Fruit fly (Drosophila melanogaster) whole organism, pupa: ENCODE results near the gene CG32568.

Source experiments
- CG10348 ChIP-seq: fragments of 200-800 bp; sonication (Bioruptor generic); IDR thresholded peaks from 2 replicates; pipeline ENCODE4 v1.3.6; 2022; ENCODE audit warnings: missing biosample characterization, missing genetic modification characterization
- CG12605 ChIP-seq: fragments of 200-800 bp; sonication (Bioruptor generic); IDR thresholded peaks from 2 replicates; pipeline ENCODE4 v1.3.6; 2022; ENCODE audit warnings: missing biosample characterization, missing genetic modification characterization
- CG13204 ChIP-seq: fragments of 200-800 bp; sonication (Bioruptor generic); optimal IDR thresholded peaks from 2 replicates; lab custom pipeline; 2018; ENCODE audit warnings: missing biosample characterization, mild to moderate bottlenecking, missing genetic modification characterization, moderate library complexity
- CG14655 ChIP-seq: fragments of 200-800 bp; sonication (Bioruptor generic); optimal IDR thresholded peaks from 3 replicates; lab custom pipeline; 2017; ENCODE audit warnings: mild to moderate bottlenecking, missing biosample characterization, missing genetic modification reagents, missing genetic modification characterization
- CG15710 ChIP-seq: fragments of 200-800 bp; sonication (Bioruptor generic); optimal IDR thresholded peaks from 2 replicates; lab custom pipeline; 2018; ENCODE audit warnings: missing biosample characterization, mild to moderate bottlenecking, missing genetic modification characterization, moderate library complexity
- CG17806 ChIP-seq: fragments of 200-800 bp; sonication (Bioruptor generic); optimal IDR thresholded peaks from 2 replicates; lab custom pipeline; 2018; ENCODE audit warnings: missing biosample characterization, mild to moderate bottlenecking, missing genetic modification characterization, moderate library complexity
- CG32121 ChIP-seq: fragments of 200-800 bp; sonication (Bioruptor generic); IDR thresholded peaks from 2 replicates; pipeline ENCODE4 v1.3.6; 2022; ENCODE audit warnings: missing biosample characterization, missing genetic modification characterization
- CG34367 ChIP-seq: fragments of 200-800 bp; sonication (Bioruptor generic); optimal IDR thresholded peaks from 2 replicates; lab custom pipeline; 2018; ENCODE audit warnings: missing biosample characterization, mild to moderate bottlenecking, missing genetic modification characterization
- CG4496 ChIP-seq: fragments of 200-800 bp; sonication (Bioruptor generic); IDR thresholded peaks from 3 replicates; pipeline ENCODE4 v1.3.6; 2022; ENCODE audit warnings: missing biosample characterization, missing genetic modification characterization
- CG8159 ChIP-seq: fragments of 200-800 bp; sonication (Bioruptor generic); optimal IDR thresholded peaks from 3 replicates; lab custom pipeline; 2018; ENCODE audit warnings: missing biosample characterization, mild to moderate bottlenecking, missing genetic modification characterization, moderate library complexity
- CG8301 ChIP-seq: fragments of 200-800 bp; sonication (Bioruptor generic); optimal IDR thresholded peaks from 2 replicates; lab custom pipeline; 2018; ENCODE audit warnings: missing biosample characterization, mild to moderate bottlenecking, missing genetic modification characterization
- CG9948 ChIP-seq: fragments of 200-800 bp; sonication (Bioruptor generic); optimal IDR thresholded peaks from 2 replicates; lab custom pipeline; 2018; ENCODE audit warnings: missing biosample characterization, mild to moderate bottlenecking, missing genetic modification characterization, moderate library complexity
- D1 ChIP-seq: fragments of 200-800 bp; sonication (Bioruptor generic); optimal IDR thresholded peaks from 2 replicates; lab custom pipeline; 2018; ENCODE audit warnings: missing biosample characterization, mild to moderate bottlenecking, missing genetic modification characterization, moderate library complexity
- EcR ChIP-seq: fragments of 200-800 bp; sonication (Bioruptor generic); optimal IDR thresholded peaks from 3 replicates; lab custom pipeline; 2019; ENCODE audit warnings: missing biosample characterization, missing genetic modification characterization, mild to moderate bottlenecking, moderate library complexity, missing genetic modification reagents
- Ets98B ChIP-seq: fragments of 200-800 bp; sonication (Bioruptor generic); IDR thresholded peaks from 2 replicates; pipeline ENCODE4 v1.3.6; 2022; ENCODE audit warnings: missing biosample characterization, missing genetic modification characterization
- Pif1A ChIP-seq: fragments of 200-800 bp; sonication (Bioruptor generic); optimal IDR thresholded peaks from 3 replicates; lab custom pipeline; 2016; ENCODE audit warnings: missing biosample characterization, missing genetic modification characterization
- Pif1B ChIP-seq: fragments of 200-800 bp; sonication (Bioruptor generic); optimal IDR thresholded peaks from 3 replicates; lab custom pipeline; 2016; ENCODE audit warnings: missing biosample characterization, missing genetic modification characterization
- Snoo ChIP-seq: fragments of 200-800 bp; sonication (Bioruptor generic); optimal IDR thresholded peaks from 3 replicates; lab custom pipeline; 2017; ENCODE audit warnings: missing biosample characterization, mild to moderate bottlenecking, missing genetic modification characterization, inconsistent platforms
- fd96Ca ChIP-seq: fragments of 200-800 bp; sonication (Bioruptor generic); IDR thresholded peaks from 3 replicates; pipeline ENCODE4 v1.3.6; 2022; ENCODE audit warnings: missing biosample characterization, missing genetic modification characterization
- gl ChIP-seq: fragments of 200-800 bp; sonication (Bioruptor generic); optimal IDR thresholded peaks from 2 replicates; lab custom pipeline; 2018; ENCODE audit warnings: missing biosample characterization, mild to moderate bottlenecking, missing genetic modification characterization
- rn ChIP-seq: fragments of 200-800 bp; sonication (Bioruptor generic); IDR thresholded peaks from 2 replicates; pipeline ENCODE4 v1.3.6; 2022; ENCODE audit warnings: missing biosample characterization, missing genetic modification characterization

CG32568 gene

DNA sequence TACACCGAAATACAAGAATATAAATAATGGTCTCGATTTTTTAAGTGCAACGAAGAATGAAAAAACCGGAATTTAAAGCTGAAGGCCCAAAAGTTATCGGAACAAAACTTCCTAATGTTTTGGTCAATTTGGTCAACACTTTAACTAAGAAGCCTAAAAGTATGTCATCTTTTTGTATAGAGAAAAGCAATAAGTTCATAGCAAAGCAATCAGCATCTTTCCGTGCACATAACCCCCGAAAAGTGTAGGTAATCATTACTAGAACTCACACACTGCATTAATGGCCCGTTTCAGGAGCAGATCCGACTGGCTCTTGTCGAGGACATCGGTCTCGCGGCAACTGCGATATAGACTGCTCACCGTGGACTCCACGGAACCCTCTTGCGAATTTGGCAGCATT lies 3.6 kb downstream of the CG32568 start:
- TF ChIP-seq CG12605 = no peak
- TF ChIP-seq gl (tag; lab: Kevin White, UChicago) = no peak
- TF ChIP-seq D1 (tag; lab: Kevin White, UChicago) = no peak
- TF ChIP-seq CG4496 (GFP tag; lab: Robert Waterston, UW) = no peak
- no peak for TF ChIP-seq CG8301 (tag; lab: Kevin White, UChicago)
- no peak for TF ChIP-seq CG34367
- no peak for TF ChIP-seq CG15710 (tag; lab: Kevin White, UChicago)
- TF ChIP-seq EcR (GFP tag; lab: Kevin White, UChicago) = no peak
- TF ChIP-seq, all 21 proteins: peak for 0

DNA sequence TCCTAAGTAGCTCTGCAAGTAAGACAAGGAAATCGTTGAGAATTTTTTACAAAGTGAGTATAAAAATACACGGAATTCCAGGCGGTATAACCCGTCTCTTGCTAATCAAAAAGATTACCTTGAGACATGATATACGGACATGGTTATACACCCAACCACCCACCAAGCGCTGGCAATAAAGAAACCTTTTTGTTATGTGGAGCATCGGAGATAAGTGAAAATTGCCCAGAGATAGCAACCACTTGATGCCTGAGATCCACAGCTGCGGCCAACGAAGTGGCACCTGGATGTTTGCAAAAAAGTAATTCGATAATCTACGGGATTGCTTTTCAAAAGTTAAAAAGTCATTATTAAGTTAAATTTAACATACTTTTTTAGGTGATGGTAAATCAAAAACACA lies 5.2 kb downstream of the CG32568 start:
- no peak for TF ChIP-seq CG34367
- TF ChIP-seq D1 (tag; lab: Kevin White, UChicago) = no peak
- TF ChIP-seq CG8301 (tag; lab: Kevin White, UChicago) = no peak
- TF ChIP-seq rn (GFP tag; lab: Robert Waterston, UW) = no peak
- no peak for TF ChIP-seq CG4496 (GFP tag; lab: Robert Waterston, UW)
- TF ChIP-seq Pif1B = no peak
- TF ChIP-seq fd96Ca (GFP tag; lab: Robert Waterston, UW) = no peak
- no peak for TF ChIP-seq CG15710 (tag; lab: Kevin White, UChicago)
- TF ChIP-seq gl (tag; lab: Kevin White, UChicago) = no peak
- no peak for TF ChIP-seq EcR (GFP tag; lab: Kevin White, UChicago)
- no peak for TF ChIP-seq Pif1A
- no peak for TF ChIP-seq CG9948 (tag; lab: Kevin White, UChicago)
- TF ChIP-seq CG8159 (tag; lab: Kevin White, UChicago) = no peak
- no peak for TF ChIP-seq CG12605
- no peak for TF ChIP-seq CG32121 (GFP tag; lab: Robert Waterston, UW)

DNA sequence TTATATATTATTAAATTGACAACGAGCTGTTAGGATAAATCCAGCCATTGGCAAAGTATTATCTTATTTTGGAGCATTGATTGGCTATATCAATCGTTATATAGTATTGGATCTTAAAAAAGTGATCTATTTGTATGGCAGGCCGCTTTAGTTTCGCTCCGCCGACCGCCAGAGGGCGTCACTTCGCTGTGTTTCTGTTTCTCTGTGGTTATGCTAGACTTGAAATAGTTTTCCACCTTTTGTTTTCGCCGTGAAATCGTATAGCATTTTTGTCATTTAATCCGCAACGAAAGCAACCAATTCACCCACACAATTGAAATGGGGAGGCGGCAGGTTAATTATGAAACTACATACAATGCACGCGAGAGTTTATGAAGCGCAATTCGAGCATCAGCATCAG lies 6.1 kb downstream of the CG32568 start:
- TF ChIP-seq CG4496 (GFP tag; lab: Robert Waterston, UW) (no peak), Pif1A (no peak), CG8301 (tag; lab: Kevin White, UChicago) (no peak), fd96Ca (GFP tag; lab: Robert Waterston, UW) (no peak), D1 (tag; lab: Kevin White, UChicago) (no peak), CG12605 (no peak), Pif1B (no peak), CG34367 (no peak), Snoo (tag; lab: Kevin White, UChicago) (no peak), CG32121 (GFP tag; lab: Robert Waterston, UW) (no peak), rn (GFP tag; lab: Robert Waterston, UW) (no peak), CG17806 (tag; lab: Kevin White, UChicago) (no peak)
- TF ChIP-seq, all 21 proteins: peak for 0

DNA sequence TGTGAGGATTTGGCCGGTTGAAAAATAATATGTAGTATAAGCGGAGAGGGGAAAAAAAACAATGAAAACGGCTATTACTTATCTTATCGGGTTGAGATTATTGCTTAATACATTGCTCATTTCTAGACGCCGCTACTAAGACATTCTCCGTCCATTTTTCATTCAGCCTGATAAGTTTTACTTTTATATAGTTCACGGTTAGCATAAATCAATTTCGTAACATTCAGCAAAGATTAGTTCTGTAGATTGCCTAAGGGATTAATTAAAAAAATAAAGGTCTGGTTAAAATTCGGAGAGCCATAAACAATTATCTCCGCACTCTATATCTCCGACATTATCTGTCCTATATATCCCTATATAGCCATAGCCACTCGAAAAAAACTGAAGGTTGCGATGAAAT lies 6.8 kb downstream of the CG32568 start:
- TF ChIP-seq CG15710 (tag; lab: Kevin White, UChicago) (no peak), CG12605 (no peak), fd96Ca (GFP tag; lab: Robert Waterston, UW) (no peak), EcR (GFP tag; lab: Kevin White, UChicago) (peak; percentile 11), CG32121 (GFP tag; lab: Robert Waterston, UW) (no peak), CG10348 (GFP tag; lab: Robert Waterston, UW) (no peak), gl (tag; lab: Kevin White, UChicago) (no peak), CG34367 (no peak), CG14655 (GFP tag; lab: Kevin White, UChicago) (no peak)
- TF ChIP-seq, all 21 proteins: peak for 1

DNA sequence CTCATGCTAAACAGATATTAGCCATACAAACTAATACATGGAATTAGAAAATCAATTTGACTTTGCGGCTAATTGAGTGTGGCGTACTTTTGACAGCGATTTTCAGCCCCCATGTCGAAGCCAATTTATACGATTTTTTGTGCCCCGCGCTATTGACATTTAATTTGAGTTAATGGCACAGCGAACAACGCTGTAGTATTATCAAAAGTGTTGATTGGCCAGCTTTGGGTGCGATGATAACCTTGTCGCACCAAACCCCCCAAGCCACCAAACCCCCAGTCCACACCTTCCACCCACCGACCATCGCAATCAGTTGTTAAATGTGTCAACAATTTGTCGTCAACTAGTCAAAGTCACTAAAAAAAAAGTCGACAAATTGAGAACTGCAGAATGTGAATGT lies 8.6 kb downstream of the CG32568 start:
- no peak for TF ChIP-seq D1 (tag; lab: Kevin White, UChicago)
- no peak for TF ChIP-seq CG14655 (GFP tag; lab: Kevin White, UChicago)
- TF ChIP-seq Pif1B = no peak
- TF ChIP-seq CG8159 (tag; lab: Kevin White, UChicago) = no peak
- no peak for TF ChIP-seq rn (GFP tag; lab: Robert Waterston, UW)
- no peak for TF ChIP-seq CG8301 (tag; lab: Kevin White, UChicago)
- TF ChIP-seq gl (tag; lab: Kevin White, UChicago) = no peak

DNA sequence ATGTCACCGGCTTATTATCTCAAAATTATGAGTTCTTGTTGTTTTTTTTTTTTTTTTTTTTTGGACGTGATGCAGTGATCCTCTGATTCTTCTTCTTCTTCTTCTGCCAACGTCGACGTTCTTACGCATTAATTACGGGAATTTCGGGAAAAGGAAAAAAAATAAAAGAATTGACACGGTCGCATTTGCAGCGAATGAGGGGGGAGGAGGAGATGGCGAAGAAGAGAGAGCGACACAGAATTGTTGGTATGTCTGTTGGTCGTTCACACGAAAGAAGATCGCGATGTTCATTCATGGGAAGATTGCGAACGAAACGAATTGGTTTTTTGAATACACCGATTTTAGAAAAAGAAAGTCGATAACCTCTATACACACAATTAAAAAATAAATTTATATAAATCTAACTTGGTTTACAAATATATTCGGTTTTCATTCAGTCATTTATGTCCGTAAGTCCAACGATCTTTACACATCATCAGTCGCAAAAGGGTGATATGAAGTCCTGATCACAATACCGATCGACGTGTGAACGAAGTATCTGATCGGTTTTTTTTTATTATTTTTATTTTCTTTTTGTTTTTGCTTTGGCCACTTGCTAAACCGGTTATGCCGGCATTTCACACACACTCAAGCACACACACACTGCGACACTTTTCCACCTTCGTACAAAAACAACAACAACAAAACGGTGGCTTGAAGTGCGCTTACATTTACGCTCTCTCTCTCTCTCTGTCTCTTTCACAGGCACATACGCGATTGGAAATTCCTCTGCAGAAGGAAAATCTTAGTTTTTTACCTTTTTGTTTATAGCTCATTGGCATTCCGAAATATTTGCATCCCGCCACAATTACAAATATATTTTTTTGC lies 10.2 kb downstream of the CG32568 start:
- TF ChIP-seq CG14655 (GFP tag; lab: Kevin White, UChicago) = peak; percentile 91
- TF ChIP-seq CG4496 (GFP tag; lab: Robert Waterston, UW) = peak; percentile 87
- TF ChIP-seq Ets98B = peak; percentile 85
- TF ChIP-seq Pif1B = peak; percentile 93
- peak; percentile 93 for TF ChIP-seq CG13204 (GFP tag; lab: Kevin White, UChicago)
- peak; percentile 89 for TF ChIP-seq CG8159 (tag; lab: Kevin White, UChicago)
- no peak for TF ChIP-seq CG10348 (GFP tag; lab: Robert Waterston, UW)
- peak; percentile 89 for TF ChIP-seq Snoo (tag; lab: Kevin White, UChicago)
- peak; percentile 78 for TF ChIP-seq fd96Ca (GFP tag; lab: Robert Waterston, UW)
- peak; percentile 88 for TF ChIP-seq CG12605
- TF ChIP-seq gl (tag; lab: Kevin White, UChicago) = peak; percentile 89
- peak; percentile 82 for TF ChIP-seq CG17806 (tag; lab: Kevin White, UChicago)
- TF ChIP-seq EcR (GFP tag; lab: Kevin White, UChicago) = peak; percentile 61
- peak; percentile 87 for TF ChIP-seq CG8301 (tag; lab: Kevin White, UChicago)
- TF ChIP-seq CG9948 (tag; lab: Kevin White, UChicago) = peak; percentile 87
- TF ChIP-seq CG15710 (tag; lab: Kevin White, UChicago) = peak; percentile 91
- peak; percentile 82 for TF ChIP-seq CG32121 (GFP tag; lab: Robert Waterston, UW)
- TF ChIP-seq Pif1A = peak; percentile 92
- TF ChIP-seq CG34367 = peak; percentile 92
- 0 out of 2 replicates have a peak, but pooled peaks have one; percentile 16 for TF ChIP-seq rn (GFP tag; lab: Robert Waterston, UW)
- TF ChIP-seq D1 (tag; lab: Kevin White, UChicago) = peak; percentile 53
